Fruit fly (Drosophila melanogaster) S2 (cell line): ENCODE measurements around the gene mRRF1.

Experiments used
- CG8478 ChIP-seq: fragments of >200 bp; optimal IDR thresholded peaks from 2 replicates; lab custom pipeline; 2018
- CTCF ChIP-seq, 2 experiments: fragments of >200 bp; optimal IDR thresholded peaks; 2 replicates each; lab custom pipeline; 2018

mRRF1 gene

DNA sequence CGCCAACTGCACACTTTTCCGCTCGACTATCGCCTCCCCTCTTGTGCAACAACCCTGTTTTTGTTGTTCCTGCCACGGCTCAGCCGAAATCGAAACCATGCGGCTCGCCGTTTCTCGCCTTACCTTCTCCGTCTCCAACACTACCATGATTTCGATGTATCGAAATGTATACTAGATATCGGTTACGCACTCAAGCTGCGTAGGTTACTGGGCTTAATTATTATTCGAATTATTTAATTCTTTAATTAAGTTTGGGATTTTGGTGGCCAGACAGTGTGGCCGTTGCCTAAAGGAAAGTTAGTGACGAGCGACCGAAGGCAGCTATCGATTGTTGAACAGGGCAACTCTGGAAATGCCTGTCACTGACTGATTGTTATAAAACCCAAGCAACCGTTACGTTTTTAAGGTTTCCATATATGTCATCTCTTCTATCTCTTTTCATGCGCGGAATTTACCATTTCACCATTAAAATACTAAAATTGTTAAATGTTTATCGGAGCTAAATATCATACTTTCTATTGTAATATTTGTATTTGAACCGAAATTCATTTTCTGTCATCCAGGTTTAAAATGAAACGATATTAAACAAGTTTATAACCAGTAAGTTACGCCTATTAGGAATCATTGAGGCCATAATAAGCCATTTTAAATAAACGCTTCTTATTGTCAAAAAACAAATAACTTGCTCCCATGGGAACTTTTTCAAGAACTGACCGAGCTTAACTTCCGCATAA is 38.2 kb downstream of the mRRF1 start, which contains the start of gene eIF4E1:
Gene eIF4E1 (minus strand): TSS at position 304 of the 734 bp plus-strand sequence.
- TF ChIP-seq CTCF (optimal IDR thresholded peaks at IDR 0.05; lab: Kevin White, UChicago): peak in 1 of 2 experiments; percentile 12
- no peak for TF ChIP-seq CG8478 (lab: Kevin White, UChicago)

DNA sequence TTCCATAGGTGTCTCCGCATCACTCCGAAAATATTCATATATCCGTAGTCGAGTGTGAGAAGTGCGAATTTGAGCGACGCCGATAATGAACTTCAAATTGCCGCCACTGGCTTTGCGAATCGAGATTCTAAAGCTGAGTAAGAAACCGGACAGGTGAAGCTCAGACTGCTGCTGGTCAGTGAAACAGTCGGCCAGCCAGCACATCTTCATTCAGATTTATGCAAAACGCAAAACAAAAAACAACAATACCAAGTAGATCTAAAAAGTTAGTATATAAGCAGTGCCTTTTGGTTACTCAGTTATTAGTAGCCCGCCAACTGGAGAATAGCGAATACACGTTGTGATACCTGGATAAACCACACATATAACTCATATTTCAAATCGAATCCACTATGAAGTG is 40.3 kb downstream of the mRRF1 start, which contains the start of gene Cpr67B:
Gene Cpr67B (plus strand): TSS at position 301 of the 400 bp plus-strand sequence.
- TF ChIP-seq CTCF (optimal IDR thresholded peaks at IDR 0.05; lab: Kevin White, UChicago): no peak
- TF ChIP-seq CG8478 (lab: Kevin White, UChicago): no peak

DNA sequence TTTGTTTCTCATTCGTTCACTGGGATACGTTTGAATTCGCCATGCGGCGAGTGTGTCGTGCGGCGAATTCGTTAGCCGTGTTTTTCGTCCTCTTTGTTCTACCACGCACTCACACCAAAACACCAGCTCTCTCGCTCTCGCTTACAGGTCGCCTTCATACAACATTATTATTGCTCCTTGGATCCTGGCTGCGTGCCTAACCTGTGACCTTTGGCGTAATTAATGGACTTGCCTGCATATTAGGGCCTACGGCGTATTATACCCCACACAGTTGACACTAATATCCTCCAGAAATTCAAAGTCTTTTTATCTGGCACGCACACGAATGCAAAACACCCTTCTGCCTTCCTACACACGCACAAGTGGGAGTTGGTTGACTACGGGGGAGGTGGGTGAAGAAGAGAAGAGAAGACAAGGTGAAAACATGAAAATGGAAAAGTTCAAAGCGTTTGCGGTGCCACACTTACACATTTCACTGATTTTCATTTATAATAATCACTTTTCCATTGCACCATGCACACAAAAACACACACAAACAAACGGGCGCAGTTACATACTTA is 46.0 kb downstream of the mRRF1 start:
- TF ChIP-seq CTCF (optimal IDR thresholded peaks at IDR 0.05; lab: Kevin White, UChicago) (no peak), CG8478 (lab: Kevin White, UChicago) (no peak)

DNA sequence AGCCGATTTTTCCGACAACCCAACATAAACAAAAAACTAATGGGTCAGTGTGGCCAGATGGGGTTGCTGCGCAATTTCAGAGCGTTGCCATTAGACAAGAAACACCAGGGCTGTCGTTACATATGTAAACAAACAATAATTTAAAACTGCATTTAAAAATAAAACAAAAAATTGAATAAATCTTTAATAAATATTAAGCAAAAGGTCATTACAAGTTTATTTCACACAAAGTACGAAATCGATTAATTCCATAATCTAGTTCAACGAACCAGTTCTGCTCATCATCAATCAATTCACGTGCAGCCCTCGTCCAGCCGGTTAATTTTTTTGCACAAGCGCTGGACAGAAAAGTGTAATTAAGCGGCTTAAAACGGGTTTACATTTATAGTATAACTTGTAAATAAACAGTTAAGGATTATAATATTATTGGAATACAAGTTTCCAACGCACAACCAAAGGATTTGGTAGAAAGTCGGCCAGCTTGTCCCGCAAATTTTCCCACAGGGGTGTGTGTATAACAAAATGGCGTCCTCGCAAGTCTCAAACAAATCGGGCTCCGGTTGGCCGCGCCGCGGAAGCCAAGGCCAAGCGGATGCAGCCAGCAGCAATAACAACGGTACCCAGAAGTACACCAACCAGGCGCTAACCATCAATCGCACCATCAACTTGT is 46.7 kb downstream of the mRRF1 start, which contains the start of the genes CG4022 and Cpsf5:
Gene CG4022 (minus strand): TSS at position 79 of the 670 bp plus-strand sequence.
Gene Cpsf5 (plus strand): TSS at position 285 of the 670 bp plus-strand sequence.
- TF ChIP-seq CTCF (optimal IDR thresholded peaks at IDR 0.05; lab: Kevin White, UChicago) (no peak), CG8478 (lab: Kevin White, UChicago) (no peak)
